Fruit fly (Drosophila melanogaster): ENCODE measurements around the gene Cog4.

DNA sequence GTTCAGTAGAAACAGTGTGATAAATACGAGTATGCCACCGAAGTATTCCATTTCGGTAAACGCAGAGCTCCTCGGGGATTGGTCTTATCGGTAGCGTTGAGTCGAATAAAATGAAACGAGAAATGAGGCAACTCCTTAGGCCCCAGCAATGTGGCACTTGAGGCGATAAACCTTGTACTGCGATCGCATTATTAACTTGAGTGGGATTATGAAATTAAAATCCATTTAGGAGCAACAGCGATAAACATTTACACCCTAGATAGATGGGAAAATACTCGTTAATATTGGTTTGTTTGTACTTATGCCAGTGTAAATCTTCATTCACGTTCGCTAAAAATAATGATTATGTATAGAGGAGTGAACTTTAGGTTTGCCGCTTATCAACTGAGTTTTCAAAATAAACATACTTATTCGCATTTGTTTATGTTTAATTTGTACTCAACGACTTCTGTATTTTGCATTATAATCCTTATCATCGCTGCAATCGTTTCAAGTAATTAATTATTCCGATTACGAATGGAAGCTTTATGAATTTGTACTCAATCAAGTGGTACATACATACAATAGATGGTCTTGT lies 32.4 kb downstream of the Cog4 start:
- TF ChIP-seq h (GFP tag; optimal IDR thresholded peaks at IDR 0.05) = no peak
- TF ChIP-seq Abd-B (GFP tag; optimal IDR thresholded peaks at IDR 0.05) = no peak
- no peak for TF ChIP-seq Sp1 (GFP tag; optimal IDR thresholded peaks at IDR 0.05)
- TF ChIP-seq OdsH (GFP tag; optimal IDR thresholded peaks at IDR 0.05) = no peak
- no peak for TF ChIP-seq tai (GFP tag; optimal IDR thresholded peaks at IDR 0.05)
- no peak for TF ChIP-seq psq (GFP tag; optimal IDR thresholded peaks at IDR 0.05)
- no peak for TF ChIP-seq pan (optimal IDR thresholded peaks at IDR 0.05)
